Fruit fly (Drosophila melanogaster) whole organism, embryonic: ENCODE measurements around the gene ATPsynB.

Source experiments
- Adf1 ChIP-seq: fragments of 200-800 bp; sonication (Bioruptor generic); IDR thresholded peaks from 2 replicates; pipeline ENCODE4 v1.3.6; 2022; ENCODE audit warnings: missing biosample characterization, missing genetic modification characterization
- Antp ChIP-seq: fragments of 200-800 bp; sonication (Bioruptor generic); optimal IDR thresholded peaks from 3 replicates; lab custom pipeline; 2016; ENCODE audit warnings: missing biosample characterization, missing genetic modification characterization
- Atf6 ChIP-seq: fragments of 200-800 bp; sonication (Bioruptor generic); IDR thresholded peaks from 2 replicates; pipeline ENCODE4 v1.3.6; 2022; ENCODE audit warnings: missing biosample characterization, missing genetic modification characterization
- CG10209 ChIP-seq: fragments of 200-800 bp; sonication (Bioruptor generic); optimal IDR thresholded peaks from 3 replicates; lab custom pipeline; 2017; ENCODE audit warnings: missing biosample characterization, mild to moderate bottlenecking, missing genetic modification characterization, missing genetic modification reagents
- CG12391 ChIP-seq: fragments of 200-800 bp; sonication (Bioruptor generic); optimal IDR thresholded peaks from 3 replicates; lab custom pipeline; 2018; ENCODE audit warnings: missing biosample characterization, mild to moderate bottlenecking, missing genetic modification characterization, moderate library complexity
- CG13287 ChIP-seq: fragments of 200-800 bp; sonication (Bioruptor generic); IDR thresholded peaks from 2 replicates; pipeline ENCODE4 v1.3.6; 2022; ENCODE audit warnings: missing biosample characterization, missing genetic modification characterization; ENCODE audit not compliant: partially characterized antibody
- CG14050 ChIP-seq: fragments of 200-800 bp; sonication (Bioruptor generic); IDR thresholded peaks from 3 replicates; pipeline ENCODE4 v1.3.6; 2022; ENCODE audit warnings: missing biosample characterization, missing genetic modification characterization
- CG15601 ChIP-seq: fragments of 200-800 bp; sonication (Bioruptor generic); optimal IDR thresholded peaks from 3 replicates; lab custom pipeline; 2019; ENCODE audit warnings: missing biosample characterization, mild to moderate bottlenecking, missing genetic modification characterization, moderate library complexity
- CG16813 ChIP-seq: fragments of 200-800 bp; sonication (Bioruptor generic); IDR thresholded peaks from 3 replicates; pipeline ENCODE4 v1.3.6; 2022; ENCODE audit warnings: missing biosample characterization, missing genetic modification characterization; ENCODE audit not compliant: partially characterized antibody
- CG2875 ChIP-seq: fragments of 200-800 bp; sonication (Bioruptor generic); optimal IDR thresholded peaks from 2 replicates; lab custom pipeline; 2017; ENCODE audit warnings: missing biosample characterization, mild to moderate bottlenecking, missing genetic modification characterization, missing genetic modification reagents
- CG31224 ChIP-seq: fragments of 200-800 bp; sonication (Bioruptor generic); IDR thresholded peaks from 2 replicates; pipeline ENCODE4 v1.3.6; 2022; ENCODE audit warnings: missing biosample characterization, missing genetic modification characterization
- CG32772 ChIP-seq: fragments of 200-800 bp; sonication (Bioruptor generic); IDR thresholded peaks from 2 replicates; pipeline ENCODE4 v1.3.6; 2022; ENCODE audit warnings: missing biosample characterization, missing genetic modification characterization
- CG6689 ChIP-seq: fragments of 200-800 bp; sonication (Bioruptor generic); IDR thresholded peaks from 2 replicates; pipeline ENCODE4 v1.3.6; 2022; ENCODE audit warnings: missing biosample characterization, missing genetic modification characterization
- CG6813 ChIP-seq: fragments of 200-800 bp; sonication (Bioruptor generic); optimal IDR thresholded peaks from 2 replicates; lab custom pipeline; 2017; ENCODE audit warnings: missing biosample characterization, missing genetic modification characterization, mild to moderate bottlenecking, moderate library complexity, missing genetic modification reagents
- CG7372 ChIP-seq: fragments of 200-800 bp; sonication (Bioruptor generic); IDR thresholded peaks from 2 replicates; pipeline ENCODE4 v1.3.6; 2022; ENCODE audit warnings: missing biosample characterization, missing genetic modification characterization
- CG8290 ChIP-seq, 3 experiments: fragments of 200-800 bp; sonication (Bioruptor generic); optimal IDR thresholded peaks; 2 replicates each; lab custom pipeline; 2016 to 2019; ENCODE audit warnings: missing biosample characterization in 3 of 3, missing genetic modification characterization in 3 of 3, mild to moderate bottlenecking in 2 of 3, moderate library complexity in 1 of 3
- CG9727 ChIP-seq: fragments of 200-800 bp; sonication (Bioruptor generic); optimal IDR thresholded peaks from 3 replicates; lab custom pipeline; 2017; ENCODE audit warnings: missing biosample characterization, mild to moderate bottlenecking, missing genetic modification characterization
- CG9817 ChIP-seq: fragments of 200-800 bp; sonication (Bioruptor generic); optimal IDR thresholded peaks from 2 replicates; lab custom pipeline; 2018; ENCODE audit warnings: missing biosample characterization, mild to moderate bottlenecking, missing genetic modification characterization, moderate library complexity
- CG9876 ChIP-seq: fragments of 200-800 bp; sonication (Bioruptor generic); optimal IDR thresholded peaks from 2 replicates; lab custom pipeline; 2016; ENCODE audit warnings: missing biosample characterization, missing genetic modification characterization
- D19B ChIP-seq: fragments of 200-800 bp; sonication (Bioruptor generic); optimal IDR thresholded peaks from 2 replicates; lab custom pipeline; 2017; ENCODE audit warnings: missing biosample characterization, mild to moderate bottlenecking, missing genetic modification characterization
- Dbx ChIP-seq: fragments of 200-800 bp; sonication (Bioruptor generic); IDR thresholded peaks from 3 replicates; pipeline ENCODE4 v1.3.6; 2022; ENCODE audit warnings: missing biosample characterization, missing genetic modification characterization
- Dll ChIP-seq: fragments of 200-800 bp; sonication (Bioruptor generic); IDR thresholded peaks from 4 replicates; pipeline ENCODE4 v1.3.6; 2022; ENCODE audit warnings: missing biosample characterization, missing genetic modification characterization; ENCODE audit not compliant: partially characterized antibody
- Fer2 ChIP-seq: fragments of 200-800 bp; sonication (Bioruptor generic); optimal IDR thresholded peaks from 2 replicates; lab custom pipeline; 2018; ENCODE audit warnings: missing biosample characterization, mild to moderate bottlenecking, missing genetic modification characterization, moderate library complexity
- Hand ChIP-seq: fragments of 200-800 bp; sonication (Bioruptor generic); optimal IDR thresholded peaks from 2 replicates; lab custom pipeline; 2017; ENCODE audit warnings: mild to moderate bottlenecking, missing biosample characterization, missing genetic modification reagents, missing genetic modification characterization
- HmgZ ChIP-seq: fragments of 200-800 bp; sonication (Bioruptor generic); optimal IDR thresholded peaks from 2 replicates; lab custom pipeline; 2018; ENCODE audit warnings: missing biosample characterization, mild to moderate bottlenecking, missing genetic modification characterization
- Hsf ChIP-seq: fragments of 200-800 bp; sonication (Bioruptor generic); optimal IDR thresholded peaks from 3 replicates; lab custom pipeline; 2016; ENCODE audit warnings: missing biosample characterization, missing genetic modification characterization
- Med ChIP-seq: fragments of 200-800 bp; sonication (Bioruptor generic); peaks from one replicate; lab custom pipeline; 2016; ENCODE audit warnings: missing biosample characterization, missing genetic modification characterization, mild to moderate bottlenecking, inconsistent platforms, moderate library complexity
- Mes4 ChIP-seq: fragments of 200-800 bp; sonication (Bioruptor generic); optimal IDR thresholded peaks from 2 replicates; lab custom pipeline; 2016; ENCODE audit warnings: missing biosample characterization, missing genetic modification characterization
- NC2α ChIP-seq: fragments of 200-800 bp; sonication (Bioruptor generic); optimal IDR thresholded peaks from 2 replicates; lab custom pipeline; 2016; ENCODE audit warnings: missing biosample characterization, missing genetic modification characterization
- NK7.1 ChIP-seq: fragments of 200-800 bp; sonication (Bioruptor generic); optimal IDR thresholded peaks from 3 replicates; lab custom pipeline; 2016; ENCODE audit warnings: missing biosample characterization, missing genetic modification characterization
- Neu2 ChIP-seq: fragments of 200-800 bp; sonication (Bioruptor generic); optimal IDR thresholded peaks from 3 replicates; lab custom pipeline; 2016; ENCODE audit warnings: missing biosample characterization, missing genetic modification characterization, borderline replicate concordance
- PHDP ChIP-seq: fragments of 200-800 bp; sonication (Bioruptor generic); optimal IDR thresholded peaks from 3 replicates; lab custom pipeline; 2018; ENCODE audit warnings: missing biosample characterization, mild to moderate bottlenecking, missing genetic modification characterization, moderate library complexity
- Sry-β ChIP-seq: fragments of 200-800 bp; sonication (Bioruptor generic); optimal IDR thresholded peaks from 2 replicates; lab custom pipeline; 2018; ENCODE audit warnings: missing biosample characterization, mild to moderate bottlenecking, missing genetic modification characterization, moderate library complexity
- Stat92E ChIP-seq, 3 experiments: fragments of >200 bp in 2 of 3; fragments of 200-800 bp in 1 of 3; sonication (Bioruptor generic) in 1 of 3; optimal IDR thresholded peaks; 2 replicates each; lab custom pipeline; 2017 to 2019; ENCODE audit warnings: missing biosample characterization in 3 of 3, missing genetic modification characterization in 3 of 3, mild to moderate bottlenecking in 1 of 3, moderate library complexity in 1 of 3
- Xbp1 ChIP-seq: fragments of 200-800 bp; sonication (Bioruptor generic); optimal IDR thresholded peaks from 3 replicates; lab custom pipeline; 2016; ENCODE audit warnings: missing biosample characterization, mild to moderate bottlenecking, missing genetic modification characterization
- cad ChIP-seq: fragments of >200 bp; optimal IDR thresholded peaks from 2 replicates; lab custom pipeline; 2017; ENCODE audit warnings: missing biosample characterization, missing genetic modification characterization
- chinmo ChIP-seq: fragments of 200-800 bp; sonication (Bioruptor generic); IDR thresholded peaks from 4 replicates; pipeline ENCODE4 v1.3.6; 2022; ENCODE audit warnings: missing biosample characterization, missing genetic modification characterization; ENCODE audit not compliant: partially characterized antibody
- gcm ChIP-seq: fragments of 200-800 bp; sonication (Bioruptor generic); optimal IDR thresholded peaks from 2 replicates; lab custom pipeline; 2019; ENCODE audit warnings: missing biosample characterization, mild to moderate bottlenecking, missing genetic modification characterization, moderate library complexity
- gfzf ChIP-seq: fragments of 200-800 bp; sonication (Bioruptor generic); optimal IDR thresholded peaks from 2 replicates; lab custom pipeline; 2016; ENCODE audit warnings: missing biosample characterization, mild to moderate bottlenecking, missing genetic modification characterization, moderate library complexity
- gsb ChIP-seq: fragments of 200-800 bp; sonication (Bioruptor generic); IDR thresholded peaks from 2 replicates; pipeline ENCODE4 v1.3.6; 2022; ENCODE audit warnings: missing biosample characterization, missing genetic modification characterization
- insv ChIP-seq, 2 experiments: fragments of 200-800 bp; sonication (Bioruptor generic); optimal IDR thresholded peaks; 3 replicates each; lab custom pipeline; 2016 to 2018; ENCODE audit warnings: missing biosample characterization in 2 of 2, missing genetic modification characterization in 2 of 2
- knrl ChIP-seq: fragments of 200-800 bp; sonication (Bioruptor generic); IDR thresholded peaks from 3 replicates; pipeline ENCODE4 v1.3.6; 2022; ENCODE audit warnings: missing biosample characterization, missing genetic modification characterization; ENCODE audit not compliant: partially characterized antibody
- luna ChIP-seq: fragments of 200-800 bp; sonication (Bioruptor generic); optimal IDR thresholded peaks from 2 replicates; lab custom pipeline; 2016; ENCODE audit warnings: missing biosample characterization, missing genetic modification characterization
- pb ChIP-seq: fragments of 200-800 bp; sonication (Bioruptor generic); optimal IDR thresholded peaks from 3 replicates; lab custom pipeline; 2016; ENCODE audit warnings: missing biosample characterization, missing genetic modification characterization
- pnt ChIP-seq: fragments of 200-800 bp; sonication (Bioruptor generic); optimal IDR thresholded peaks from 3 replicates; lab custom pipeline; 2016; ENCODE audit warnings: missing biosample characterization, missing genetic modification characterization
- ssp ChIP-seq: fragments of 200-800 bp; sonication (Bioruptor generic); IDR thresholded peaks from 2 replicates; pipeline ENCODE4 v1.3.6; 2022; ENCODE audit warnings: missing biosample characterization, missing genetic modification characterization
- ttk ChIP-seq: fragments of 200-800 bp; sonication (Bioruptor generic); IDR thresholded peaks from 2 replicates; pipeline ENCODE4 v2.1.2; 2022; ENCODE audit warnings: missing biosample characterization, missing genetic modification characterization
- z ChIP-seq: fragments of 200-800 bp; sonication (Bioruptor generic); IDR thresholded peaks from 3 replicates; pipeline ENCODE4 v1.3.6; 2022; ENCODE audit warnings: missing biosample characterization, missing genetic modification characterization

The ATPsynB gene

dm6 chr3L:9713828-9714536, 15.8 kb upstream of the ATPsynB start, which contains the start of gene vsg (continued):
- TF ChIP-seq Med (GFP tag; lab: Kevin White, UChicago) (peak; percentile 89), Neu2 (GFP tag; lab: Kevin White, UChicago) (no peak), pnt (GFP tag; lab: Kevin White, UChicago) (peak; percentile 28), Atf6 (GFP tag; lab: Robert Waterston, UW) (peak; percentile 50; the same call in 1 of the 2 replicates), CG15601 (peak; percentile 80), CG8290 (GFP tag; optimal IDR thresholded peaks at IDR 0.05; lab: Kevin White, UChicago) (peak; percentile 22), CG8290 (tag; optimal IDR thresholded peaks at IDR 0.05; lab: Kevin White, UChicago) (peak in 1 of 2 experiments; percentile 76), CG6813 (GFP tag; lab: Kevin White, UChicago) (no peak), NK7.1 (GFP tag; lab: Kevin White, UChicago) (no peak), cad (GFP tag; lab: Kevin White, UChicago) (no peak), z (GFP tag; lab: Robert Waterston, UW) (no peak), luna (GFP tag; lab: Kevin White, UChicago) (no peak), CG13287 (GFP tag; lab: Robert Waterston, UW) (peak; percentile 79), NC2α (GFP tag; lab: Kevin White, UChicago) (no peak), Mes4 (GFP tag; lab: Kevin White, UChicago) (no peak), Antp (GFP tag; lab: Kevin White, UChicago) (peak; percentile 35), CG14050 (GFP tag; lab: Robert Waterston, UW) (no peak), pb (no peak), CG9876 (GFP tag; lab: Kevin White, UChicago) (no peak), ssp (GFP tag; lab: Robert Waterston, UW) (peak; percentile 85), Hand (GFP tag; lab: Kevin White, UChicago) (peak; percentile 31), Hsf (peak; percentile 70), Xbp1 (peak; percentile 78), CG12391 (tag; lab: Kevin White, UChicago) (peak; percentile 91), Sry-β (peak; percentile 62), CG10209 (GFP tag; lab: Kevin White, UChicago) (peak; percentile 82), PHDP (tag; lab: Kevin White, UChicago) (peak; percentile 78), Dll (peak; percentile 78), insv (GFP tag; optimal IDR thresholded peaks at IDR 0.05; lab: Kevin White, UChicago) (peak in 1 of 2 experiments; percentile 61), gsb (peak; percentile 63), Adf1 (no peak; the same call in none of the 2 replicates), gfzf (GFP tag; lab: Kevin White, UChicago) (peak; percentile 69), HmgZ (tag; lab: Kevin White, UChicago) (peak; percentile 34), D19B (GFP tag; lab: Kevin White, UChicago) (peak; percentile 73), CG6689 (GFP tag; lab: Robert Waterston, UW) (peak; percentile 85), Stat92E (GFP tag; optimal IDR thresholded peaks at IDR 0.05; lab: Kevin White, UChicago) (no peak), CG9817 (tag; lab: Kevin White, UChicago) (peak; percentile 83), CG32772 (GFP tag; lab: Robert Waterston, UW) (peak; percentile 59; the same call in 1 of the 2 replicates), CG31224 (no peak; the same call in 1 of the 2 replicates), CG9727 (peak; percentile 91), CG7372 (GFP tag; lab: Robert Waterston, UW) (peak; percentile 58), chinmo (GFP tag; lab: Robert Waterston, UW) (peak; percentile 95; the same call in 3 of the 4 replicates), ttk (GFP tag; lab: Robert Waterston, UW) (peak; percentile 66), gcm (peak; percentile 48), CG16813 (GFP tag; lab: Robert Waterston, UW) (peak; percentile 86), Fer2 (peak; percentile 72), knrl (GFP tag; lab: Robert Waterston, UW) (peak; percentile 85), CG2875 (GFP tag; lab: Kevin White, UChicago) (peak; percentile 51), Dbx (GFP tag; lab: Robert Waterston, UW) (peak; percentile 71; the same call in 2 of the 3 replicates)
